Fruit fly (Drosophila melanogaster): ENCODE data around the gene Ir94f.

The Ir94f gene

DNA sequence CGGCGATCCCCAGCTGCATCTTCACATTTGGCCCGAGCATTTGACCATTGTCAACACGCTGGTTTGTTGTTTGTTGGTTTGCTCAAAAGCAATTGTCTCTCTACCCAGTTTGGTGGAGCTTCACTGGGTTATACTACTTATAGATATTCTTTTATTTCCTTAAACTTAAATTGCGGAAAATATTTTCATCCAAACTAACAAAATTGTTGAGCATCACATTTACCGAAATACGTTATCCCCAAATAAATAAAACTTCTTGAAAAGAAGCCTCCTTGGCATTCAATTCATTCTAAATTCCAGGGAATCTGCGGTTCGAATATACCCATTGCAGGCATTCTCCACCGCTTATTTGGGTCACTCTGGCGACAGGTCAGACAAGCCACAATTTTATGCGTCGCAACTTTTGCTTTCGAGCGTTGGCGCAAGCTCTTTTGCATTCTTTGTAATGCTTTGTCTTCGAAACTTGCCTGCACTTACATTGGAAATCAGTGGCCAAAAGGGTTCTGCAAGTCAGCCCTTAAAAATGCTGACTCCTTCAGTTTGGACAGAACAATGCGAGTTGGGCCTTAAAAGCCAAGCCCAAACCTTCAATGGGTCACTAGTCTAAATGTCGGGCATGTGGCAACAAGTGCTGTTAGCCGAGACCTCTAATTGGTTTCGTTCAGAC is at the start of gene Ir94f:
Ir94f (plus strand) TSS at position 617 of the 667 bp plus-strand sequence.
- TF ChIP-seq psq (optimal IDR thresholded peaks at IDR 0.05) (no peak), ttk (optimal IDR thresholded peaks at IDR 0.05) (no peak), h (optimal IDR thresholded peaks at IDR 0.05) (no peak)

dm6 chr3R:23438184-23438787 is 43.4 kb upstream of the Ir94f start:
- TF ChIP-seq insv (optimal IDR thresholded peaks at IDR 0.05) (no peak), ttk (optimal IDR thresholded peaks at IDR 0.05) (no peak), Myc (optimal IDR thresholded peaks at IDR 0.05) (no peak), psq (optimal IDR thresholded peaks at IDR 0.05) (no peak), h (optimal IDR thresholded peaks at IDR 0.05) (no peak), Sin3A (optimal IDR thresholded peaks at IDR 0.05) (no peak)

DNA sequence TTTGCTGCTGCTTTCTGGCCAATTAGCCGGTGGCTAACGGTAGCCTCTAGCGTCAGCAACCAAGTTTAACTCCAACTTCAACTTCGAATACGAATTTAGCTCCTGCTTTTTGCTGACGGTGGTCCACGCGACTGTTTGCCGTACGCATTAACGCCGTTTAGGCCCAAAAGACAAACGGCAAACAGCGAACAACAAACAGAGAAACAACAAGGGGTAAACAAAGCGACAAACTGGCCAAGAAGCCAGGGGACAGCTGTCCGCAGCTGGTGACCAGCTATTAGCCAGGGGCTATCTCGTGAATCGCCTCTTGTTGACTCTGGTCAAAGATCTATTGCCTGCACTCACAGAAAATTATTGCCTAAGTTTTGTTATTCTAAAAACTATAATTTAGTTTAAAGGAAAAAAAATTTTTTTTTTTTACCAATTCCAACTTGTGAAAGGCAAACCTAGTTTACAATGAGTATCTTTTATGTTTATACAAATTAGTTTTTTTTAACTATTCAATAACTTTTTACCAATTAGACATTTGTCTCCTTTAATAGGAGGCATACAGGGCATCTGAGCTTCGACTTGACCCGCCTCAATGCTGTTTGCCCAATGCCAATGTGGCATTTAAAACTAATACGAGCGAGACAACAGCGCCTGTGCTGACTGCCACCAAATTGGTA is 36.3 kb upstream of the Ir94f start:
- TF ChIP-seq Sin3A (optimal IDR thresholded peaks at IDR 0.05) (no peak), psq (optimal IDR thresholded peaks at IDR 0.05) (no peak), insv (optimal IDR thresholded peaks at IDR 0.05) (no peak), Myc (optimal IDR thresholded peaks at IDR 0.05) (no peak), h (optimal IDR thresholded peaks at IDR 0.05) (no peak), ttk (optimal IDR thresholded peaks at IDR 0.05) (no peak)

DNA sequence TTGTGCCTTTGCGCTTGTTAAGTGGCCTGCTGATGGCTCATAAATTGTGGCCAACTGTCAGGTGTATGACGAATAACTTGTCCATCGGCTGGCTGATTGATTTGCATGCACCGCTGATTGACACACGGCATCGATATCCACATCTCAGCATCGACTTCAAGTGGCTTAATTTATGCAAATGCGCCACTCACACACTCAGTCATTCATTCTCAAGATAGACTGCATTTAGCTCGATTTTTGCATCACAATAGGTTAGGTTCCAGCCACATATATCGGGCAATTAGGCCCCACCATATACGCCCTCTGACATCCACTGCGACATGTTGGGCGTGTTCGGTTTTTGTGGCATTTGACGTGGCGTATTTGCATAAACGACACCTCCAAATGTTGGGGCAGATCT is 25.8 kb upstream of the Ir94f start:
- TF ChIP-seq h (optimal IDR thresholded peaks at IDR 0.05) (no peak), insv (optimal IDR thresholded peaks at IDR 0.05) (no peak), psq (optimal IDR thresholded peaks at IDR 0.05) (no peak), Myc (optimal IDR thresholded peaks at IDR 0.05) (no peak), Sin3A (optimal IDR thresholded peaks at IDR 0.05) (no peak), ttk (optimal IDR thresholded peaks at IDR 0.05) (no peak)

dm6 chr3R:23460667-23461066 is 21.0 kb upstream of the Ir94f start:
- TF ChIP-seq ttk (optimal IDR thresholded peaks at IDR 0.05) (no peak), psq (optimal IDR thresholded peaks at IDR 0.05) (no peak), Sin3A (optimal IDR thresholded peaks at IDR 0.05) (no peak), h (optimal IDR thresholded peaks at IDR 0.05) (no peak), Myc (optimal IDR thresholded peaks at IDR 0.05) (no peak), insv (optimal IDR thresholded peaks at IDR 0.05) (no peak)

DNA sequence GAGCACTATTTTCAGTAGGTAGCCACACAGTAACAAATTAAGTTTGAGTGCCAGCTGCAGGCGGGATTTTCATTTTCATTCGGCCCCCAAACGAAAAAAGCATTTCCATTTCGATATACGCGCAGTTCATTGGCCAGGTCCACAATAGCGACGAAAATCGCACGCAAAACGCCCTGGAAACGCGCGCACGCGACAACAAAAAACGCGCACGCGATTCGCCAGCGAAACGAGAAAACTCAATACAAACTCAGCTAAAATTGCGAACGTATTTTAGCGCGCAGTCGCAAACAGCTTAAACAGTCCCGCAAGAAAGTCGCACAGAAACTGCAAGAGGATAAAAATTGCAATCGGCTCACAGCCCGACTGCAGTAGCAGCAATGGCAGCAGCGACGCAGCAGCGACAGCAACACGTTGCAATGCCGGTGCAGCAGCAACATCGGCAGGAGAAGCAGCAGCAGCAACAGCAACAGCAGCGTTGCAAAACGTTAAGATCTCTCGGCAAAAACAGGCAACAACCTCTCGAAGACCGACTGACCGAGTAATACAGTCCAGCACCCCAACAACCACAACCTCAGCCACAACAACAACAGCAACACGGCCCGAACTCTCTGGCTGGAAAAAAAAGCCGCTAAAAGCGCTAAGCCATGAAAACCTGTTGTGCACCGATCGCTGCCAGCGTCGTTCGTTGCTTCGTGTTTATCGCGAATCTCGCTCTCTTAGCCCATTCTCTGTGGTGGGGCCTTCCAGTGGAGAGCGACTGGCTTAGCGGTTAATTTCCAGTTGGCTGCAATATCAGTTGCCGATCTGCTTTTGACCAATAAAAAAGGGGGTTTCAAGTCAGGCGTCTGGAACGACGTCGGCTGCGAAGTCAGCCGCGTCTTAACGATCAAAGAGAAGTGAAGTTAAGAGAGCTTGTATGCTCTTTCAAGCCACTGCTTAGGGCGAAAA is 9.4 kb upstream of the Ir94f start, which contains the start of gene CG4374:
CG4374 (minus strand) TSS at position 268 of the 948 bp plus-strand sequence.
- TF ChIP-seq Sin3A (optimal IDR thresholded peaks at IDR 0.05) (no peak), Myc (optimal IDR thresholded peaks at IDR 0.05) (no peak), h (optimal IDR thresholded peaks at IDR 0.05) (no peak)

DNA sequence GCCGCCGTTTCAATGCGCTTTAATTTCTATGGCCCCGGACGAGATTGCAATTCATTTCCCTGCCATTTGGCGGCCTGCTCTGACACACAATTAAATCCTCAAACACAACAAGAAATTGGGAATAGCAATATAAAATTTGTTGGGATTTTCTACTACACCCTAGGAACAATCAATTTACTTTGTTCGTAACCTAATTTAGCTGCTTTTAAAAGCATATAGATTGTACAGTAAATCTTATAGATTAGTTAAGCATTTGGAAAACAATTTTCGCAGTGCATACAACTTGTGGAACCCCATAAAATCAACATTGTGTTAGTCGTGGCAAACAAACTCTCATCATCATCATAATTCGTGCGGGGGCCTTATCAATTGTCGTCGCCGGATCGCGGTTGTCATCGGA is 5.6 kb upstream of the Ir94f start:
- TF ChIP-seq Myc (optimal IDR thresholded peaks at IDR 0.05) = no peak
- TF ChIP-seq psq (optimal IDR thresholded peaks at IDR 0.05) = no peak
- no peak for TF ChIP-seq Sin3A (optimal IDR thresholded peaks at IDR 0.05)
- TF ChIP-seq insv (optimal IDR thresholded peaks at IDR 0.05) = no peak
- TF ChIP-seq h (optimal IDR thresholded peaks at IDR 0.05) = no peak
- TF ChIP-seq ttk (optimal IDR thresholded peaks at IDR 0.05) = no peak

- no peak for TF ChIP-seq h (optimal IDR thresholded peaks at IDR 0.05)
- no peak for TF ChIP-seq insv (optimal IDR thresholded peaks at IDR 0.05)
- TF ChIP-seq Sin3A (optimal IDR thresholded peaks at IDR 0.05) = no peak
- no peak for TF ChIP-seq ttk (optimal IDR thresholded peaks at IDR 0.05)
- TF ChIP-seq psq (optimal IDR thresholded peaks at IDR 0.05) = no peak
- no peak for TF ChIP-seq Myc (optimal IDR thresholded peaks at IDR 0.05)
Observed at dm6 chr3R:23483563-23483962, 1.9 kb downstream of the Ir94f start, which contains the start of gene Ir94g. Gene Ir94g (plus strand): TSS chr3R:23483863.

dm6 chr3R:23486743-23487142 is 5.1 kb downstream of the Ir94f start:
- TF ChIP-seq h (optimal IDR thresholded peaks at IDR 0.05) = no peak
- no peak for TF ChIP-seq psq (optimal IDR thresholded peaks at IDR 0.05)
- no peak for TF ChIP-seq insv (optimal IDR thresholded peaks at IDR 0.05)
- no peak for TF ChIP-seq ttk (optimal IDR thresholded peaks at IDR 0.05)
- no peak for TF ChIP-seq Myc (optimal IDR thresholded peaks at IDR 0.05)
- no peak for TF ChIP-seq Sin3A (optimal IDR thresholded peaks at IDR 0.05)

dm6 chr3R:23487201-23487600 is 5.5 kb downstream of the Ir94f start, which contains the start of gene Ir94h:
Gene Ir94h (plus strand): TSS chr3R:23487501.
- no peak for TF ChIP-seq psq (optimal IDR thresholded peaks at IDR 0.05)
- TF ChIP-seq ttk (optimal IDR thresholded peaks at IDR 0.05) = no peak
- no peak for TF ChIP-seq Myc (optimal IDR thresholded peaks at IDR 0.05)
- no peak for TF ChIP-seq insv (optimal IDR thresholded peaks at IDR 0.05)
- no peak for TF ChIP-seq h (optimal IDR thresholded peaks at IDR 0.05)
- no peak for TF ChIP-seq Sin3A (optimal IDR thresholded peaks at IDR 0.05)

DNA sequence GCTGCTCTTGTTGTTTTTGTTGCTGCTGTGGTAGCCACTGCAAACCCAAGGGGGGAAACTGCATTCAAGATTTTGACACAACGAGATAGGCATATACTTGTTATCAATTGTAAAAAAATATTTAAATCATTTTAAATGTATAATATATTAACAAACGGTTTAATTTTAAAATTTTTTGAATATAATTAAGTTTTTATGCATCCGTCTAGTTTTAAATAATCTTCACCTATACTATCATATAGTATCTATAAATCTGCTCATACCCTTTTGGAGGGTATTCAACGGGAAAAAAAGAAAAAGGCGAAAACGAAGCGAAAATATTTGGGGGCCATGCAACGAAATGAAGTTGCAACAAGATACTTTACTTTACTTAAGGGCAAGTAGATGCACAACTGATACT is 14.8 kb downstream of the Ir94f start:
- TF ChIP-seq Myc (optimal IDR thresholded peaks at IDR 0.05) (no peak), psq (optimal IDR thresholded peaks at IDR 0.05) (no peak), h (optimal IDR thresholded peaks at IDR 0.05) (no peak), ttk (optimal IDR thresholded peaks at IDR 0.05) (no peak), Sin3A (optimal IDR thresholded peaks at IDR 0.05) (no peak), insv (optimal IDR thresholded peaks at IDR 0.05) (no peak)
